Worm (Caenorhabditis elegans): ENCODE results near the gene old-1.

DNA sequence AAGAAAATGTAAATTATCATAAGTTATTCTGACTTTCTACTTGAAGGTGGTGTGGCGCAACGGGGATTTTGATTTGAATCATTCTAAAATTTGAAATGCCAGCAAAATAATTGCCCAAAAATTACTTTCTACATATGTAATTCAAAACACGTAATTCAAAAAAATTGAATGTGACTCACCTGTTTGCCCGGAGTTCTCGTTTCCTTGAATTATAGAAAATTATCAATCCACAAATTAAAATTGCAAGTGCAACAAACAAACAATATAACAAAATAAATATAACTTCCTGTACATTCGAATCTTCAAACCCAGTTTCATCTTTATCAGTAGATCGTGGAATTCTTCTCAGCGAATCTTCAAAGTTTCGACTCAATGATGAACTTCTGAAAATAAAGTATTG lies 340 bp downstream of the old-1 start:
- TF ChIP-seq F13C5.2 (tag; optimal IDR thresholded peaks at IDR 0.05): no peak
- no peak for TF ChIP-seq tbx-11 (GFP tag; IDR thresholded peaks at IDR 0.05)
- no peak for TF ChIP-seq B0310.2 (tag; optimal IDR thresholded peaks at IDR 0.05)
- no peak for TF ChIP-seq ama-1 (optimal IDR thresholded peaks at IDR 0.05)
- no peak for TF ChIP-seq ceh-36 (tag; optimal IDR thresholded peaks at IDR 0.05)
- TF ChIP-seq hmg-4 (GFP tag; optimal IDR thresholded peaks at IDR 0.05): no peak
- no peak for TF ChIP-seq sea-1 (GFP tag; conservative IDR thresholded peaks at IDR 0.05)
- TF ChIP-seq aly-1 (tag; optimal IDR thresholded peaks at IDR 0.05): no peak
- no peak for TF ChIP-seq hmbx-1 (tag; optimal IDR thresholded peaks at IDR 0.05)
- TF ChIP-seq pes-1 (GFP tag; IDR thresholded peaks at IDR 0.05): no peak
- no peak for TF ChIP-seq flt-1 (GFP tag; IDR thresholded peaks at IDR 0.05)
